Worm (Caenorhabditis elegans): Measurements from ENCODE around the gene T25B9.5.

T25B9.5 gene

ce11 chrIV:10734527-10735436 is 19.8 kb downstream of the T25B9.5 start, which contains the start of the genes orc-5 and cyb-1 (continued):
- TF ChIP-seq lin-13 (GFP tag; optimal IDR thresholded peaks at IDR 0.05) (no peak), nhr-237 (tag; optimal IDR thresholded peaks at IDR 0.05) (no peak), nhr-129 (tag; optimal IDR thresholded peaks at IDR 0.05) (peak; percentile 81), ceh-16 (tag; optimal IDR thresholded peaks at IDR 0.05) (no peak), unc-39 (tag; optimal IDR thresholded peaks at IDR 0.05) (no peak), nhr-21 (tag; optimal IDR thresholded peaks at IDR 0.05) (peak; percentile 33), R02D3.7 (tag; optimal IDR thresholded peaks at IDR 0.05) (no peak), crh-2 (tag; optimal IDR thresholded peaks at IDR 0.05) (peak; percentile 88), skn-1 (tag; optimal IDR thresholded peaks at IDR 0.05) (no peak), elt-3 (tag; optimal IDR thresholded peaks at IDR 0.05) (no peak), zag-1 (tag; optimal IDR thresholded peaks at IDR 0.05) (no peak), egl-27 (tag; optimal IDR thresholded peaks at IDR 0.05) (no peak), lin-11 (tag; optimal IDR thresholded peaks at IDR 0.05) (peak; percentile 59), aly-2 (tag; optimal IDR thresholded peaks at IDR 0.05) (no peak), blmp-1 (tag; optimal IDR thresholded peaks at IDR 0.05; ENCODE audit: insufficient read depth) (peak; percentile 9), lin-39 (tag; optimal IDR thresholded peaks at IDR 0.05) (no peak), nhr-23 (tag; optimal IDR thresholded peaks at IDR 0.05) (no peak)

DNA sequence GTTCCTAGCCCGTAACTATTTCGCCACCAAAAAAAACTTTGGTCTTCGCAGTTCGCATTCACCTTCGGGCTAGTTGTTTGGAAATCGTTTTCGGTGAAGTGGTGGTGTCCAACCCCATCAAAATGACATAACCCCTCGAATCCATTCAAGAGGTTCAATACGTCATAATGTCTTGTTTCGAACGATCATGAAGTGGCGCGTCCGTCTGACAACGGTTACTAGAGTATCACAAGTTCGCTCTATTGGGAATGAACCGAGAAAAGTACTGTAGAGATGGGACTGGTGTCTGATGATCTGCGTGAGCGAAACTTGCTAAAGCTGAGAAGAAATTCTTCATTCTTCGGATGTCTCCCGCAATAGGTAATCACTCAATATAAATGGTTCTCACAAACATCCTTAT is 26.9 kb downstream of the T25B9.5 start, which contains the start of gene ZC168.2:
TSS of gene ZC168.2 (plus strand) at position 301 of the 400 bp plus-strand sequence.
- TF ChIP-seq lin-39 (tag; optimal IDR thresholded peaks at IDR 0.05) (no peak), crh-2 (tag; optimal IDR thresholded peaks at IDR 0.05) (no peak), Y55F3AM.14 (GFP tag; optimal IDR thresholded peaks at IDR 0.05) (no peak), F13H6.1 (tag; optimal IDR thresholded peaks at IDR 0.05) (no peak), nhr-23 (tag; optimal IDR thresholded peaks at IDR 0.05) (no peak), nhr-11 (tag; optimal IDR thresholded peaks at IDR 0.05) (no peak), sma-3 (GFP tag; optimal IDR thresholded peaks at IDR 0.05) (no peak), ama-1 (optimal IDR thresholded peaks at IDR 0.05) (no peak), elt-3 (tag; optimal IDR thresholded peaks at IDR 0.05) (no peak), mbf-1 (tag; optimal IDR thresholded peaks at IDR 0.05) (no peak)

DNA sequence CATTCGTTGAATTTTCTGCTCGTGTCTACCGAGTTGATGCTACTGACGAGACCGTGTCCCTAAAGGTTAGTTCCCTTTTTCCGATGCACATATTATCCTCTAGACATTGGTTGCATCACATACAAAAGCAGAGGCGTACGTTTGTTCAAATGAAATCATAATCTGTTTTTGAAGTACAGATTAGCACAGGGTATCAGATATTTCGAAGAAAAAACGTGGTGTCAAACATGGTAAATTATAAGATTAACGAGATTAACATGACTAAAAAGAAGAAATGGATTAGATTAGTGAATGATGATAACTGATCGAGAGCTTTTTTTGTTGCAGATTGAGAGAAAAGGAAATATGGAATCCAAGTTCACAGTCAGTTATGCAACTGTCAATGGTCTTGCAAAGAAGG is 35.7 kb downstream of the T25B9.5 start:
- no peak for TF ChIP-seq nhr-25 (tag; optimal IDR thresholded peaks at IDR 0.05)
- no peak for TF ChIP-seq sma-3 (GFP tag; optimal IDR thresholded peaks at IDR 0.05)
- TF ChIP-seq egl-27 (tag; optimal IDR thresholded peaks at IDR 0.05), result no peak
- TF ChIP-seq lin-11 (tag; optimal IDR thresholded peaks at IDR 0.05), result no peak
- no peak for TF ChIP-seq unc-55 (GFP tag; optimal IDR thresholded peaks at IDR 0.05)
- TF ChIP-seq snpc-4 (tag; optimal IDR thresholded peaks at IDR 0.05), result no peak
- no peak for TF ChIP-seq F13H6.1 (tag; optimal IDR thresholded peaks at IDR 0.05)

DNA sequence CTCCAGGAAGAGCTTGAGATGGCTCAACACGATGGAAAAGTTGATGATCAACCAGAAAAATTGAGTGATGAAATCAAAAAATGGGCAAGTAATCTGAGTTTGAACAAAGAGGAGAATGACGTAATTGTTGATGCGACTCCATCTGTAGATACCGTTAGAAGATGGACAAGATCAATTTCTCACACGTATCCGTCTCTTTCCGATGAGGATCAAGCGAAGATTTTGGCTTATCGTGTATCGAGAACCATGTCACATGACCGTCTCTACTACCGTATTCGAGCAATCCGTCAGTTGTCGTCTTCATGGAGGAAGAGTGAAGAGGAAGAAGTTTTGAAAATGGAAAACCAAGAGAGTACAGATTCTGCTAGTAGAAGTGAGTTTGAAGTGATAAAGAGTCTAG is 36.5 kb downstream of the T25B9.5 start:
- TF ChIP-seq unc-62 (GFP tag; optimal IDR thresholded peaks at IDR 0.05) (no peak), dmd-4 (tag; optimal IDR thresholded peaks at IDR 0.05) (no peak), nhr-6 (tag; optimal IDR thresholded peaks at IDR 0.05) (no peak), gmeb-1 (tag; optimal IDR thresholded peaks at IDR 0.05) (no peak), elt-1 (tag; optimal IDR thresholded peaks at IDR 0.05) (peak; percentile 25), sma-9 (GFP tag; optimal IDR thresholded peaks at IDR 0.05) (no peak), sma-9 (tag; optimal IDR thresholded peaks at IDR 0.05) (no peak)

- no peak for TF ChIP-seq ceh-82 (tag; optimal IDR thresholded peaks at IDR 0.05)
- TF ChIP-seq sem-4 (tag; optimal IDR thresholded peaks at IDR 0.05), result no peak
Observed at ce11 chrIV:10716348-10716747, 38.2 kb downstream of the T25B9.5 start, which contains the start of gene ncx-3. Gene ncx-3 (plus strand): TSS chrIV:10716648.
